Fruit fly (Drosophila melanogaster): ENCODE results near the gene CG43638.

The CG43638 gene

dm6 chr3L:12090898-12091685, 46.7 kb downstream of the CG43638 start:
- TF ChIP-seq Ets98B (GFP tag; IDR thresholded peaks at IDR 0.05) (0 out of 2 replicates have a peak, but pooled peaks have one; percentile 44), CG14655 (GFP tag; optimal IDR thresholded peaks at IDR 0.05) (no peak), CG32121 (GFP tag; IDR thresholded peaks at IDR 0.05) (peak; percentile 44; the same call in 1 of the 2 replicates), CG4496 (GFP tag; IDR thresholded peaks at IDR 0.05) (peak; percentile 74), CG10348 (GFP tag; IDR thresholded peaks at IDR 0.05) (0 out of 2 replicates have a peak, but pooled peaks have one; percentile 18), CG13204 (GFP tag; optimal IDR thresholded peaks at IDR 0.05) (no peak), CG8159 (tag; optimal IDR thresholded peaks at IDR 0.05) (peak; percentile 24), CG12605 (GFP tag; IDR thresholded peaks at IDR 0.05) (no peak), Pif1B (GFP tag; optimal IDR thresholded peaks at IDR 0.05) (peak; percentile 3)

- no peak for TF ChIP-seq rn (GFP tag; IDR thresholded peaks at IDR 0.05)
- no peak for TF ChIP-seq Pif1A (GFP tag; optimal IDR thresholded peaks at IDR 0.05)
- TF ChIP-seq CG9948 (tag; optimal IDR thresholded peaks at IDR 0.05), result no peak
- TF ChIP-seq CG8159 (tag; optimal IDR thresholded peaks at IDR 0.05), result no peak
- TF ChIP-seq Snoo (tag; optimal IDR thresholded peaks at IDR 0.05), result no peak
- TF ChIP-seq CG34367 (tag; optimal IDR thresholded peaks at IDR 0.05), result no peak
- 0 out of 3 replicates have a peak, but pooled peaks have one; percentile 23 for TF ChIP-seq CG4496 (GFP tag; IDR thresholded peaks at IDR 0.05)
- no peak for TF ChIP-seq CG8301 (tag; optimal IDR thresholded peaks at IDR 0.05)
- peak; percentile 13 for TF ChIP-seq EcR (GFP tag; optimal IDR thresholded peaks at IDR 0.05)
These were observed 48.5 kb downstream of the CG43638 start for dm6 chr3L:12092860-12093359.

Measured in whole organism, pupa.